Worm (Caenorhabditis elegans) whole organism, early embryonic: ENCODE results near the gene sra-4.

Experiments used
- B0310.2 ChIP-seq: sonication (generic microtip); optimal IDR thresholded peaks from 2 replicates; lab custom pipeline; 2016; ENCODE audit warnings: mild to moderate bottlenecking, missing genetic modification characterization, missing compliant biosample characterization
- F13C5.2 ChIP-seq: sonication (generic microtip); optimal IDR thresholded peaks from 2 replicates; lab custom pipeline; 2017; ENCODE audit warnings: mild to moderate bottlenecking, missing genetic modification characterization, inconsistent platforms, missing compliant biosample characterization
- ama-1 ChIP-seq: fragments of 150-350 bp; optimal IDR thresholded peaks from 2 replicates; lab custom pipeline; 2014
- ceh-13 ChIP-seq: fragments of 200-800 bp; sonication (Bioruptor generic); optimal IDR thresholded peaks from 2 replicates; lab custom pipeline; 2018; ENCODE audit warnings: mild to moderate bottlenecking, missing genetic modification characterization, missing compliant biosample characterization
- ceh-36 ChIP-seq: sonication (generic microtip); optimal IDR thresholded peaks from 2 replicates; lab custom pipeline; 2016; ENCODE audit warnings: missing genetic modification characterization, inconsistent platforms, missing compliant biosample characterization
- hnd-1 ChIP-seq: sonication (generic microtip); optimal IDR thresholded peaks from 2 replicates; lab custom pipeline; 2016; ENCODE audit warnings: missing genetic modification characterization, missing compliant biosample characterization
- pes-1 ChIP-seq: fragments of 200-800 bp; sonication (Bioruptor generic); IDR thresholded peaks from 2 replicates; pipeline ENCODE4 v1.3.6; 2022; ENCODE audit warnings: missing genetic modification reagents, missing genetic modification characterization, missing compliant biosample characterization
- tra-4 ChIP-seq: sonication (generic microtip); optimal IDR thresholded peaks from 2 replicates; lab custom pipeline; 2017; ENCODE audit warnings: missing genetic modification characterization, missing compliant biosample characterization

- TF ChIP-seq ama-1 (lab: Kevin White, UChicago) (no peak), F13C5.2 (tag; lab: Kevin White, UChicago) (no peak), hnd-1 (tag; lab: Kevin White, UChicago) (no peak), ceh-13 (GFP tag; lab: Kevin White, UChicago) (no peak), B0310.2 (tag; lab: Kevin White, UChicago) (no peak), ceh-36 (tag; lab: Kevin White, UChicago) (no peak), tra-4 (tag; lab: Kevin White, UChicago) (no peak), pes-1 (no peak)
Observed at ce11 chrII:9542785-9543184, at the start of gene sra-4.
